Worm (Caenorhabditis elegans): ENCODE data around the gene srz-72.

- TF ChIP-seq snpc-4 (GFP tag; optimal IDR thresholded peaks at IDR 0.05) = no peak
- no peak for TF ChIP-seq snpc-4 (tag; optimal IDR thresholded peaks at IDR 0.05)
- no peak for TF ChIP-seq snpc-1.1 (tag; optimal IDR thresholded peaks at IDR 0.05; ENCODE audit: insufficient read depth)
- no peak for TF ChIP-seq attf-3 (GFP tag; conservative IDR thresholded peaks at IDR 0.05)
- TF ChIP-seq ama-1 (optimal IDR thresholded peaks at IDR 0.05) = no peak
- TF ChIP-seq ama-1 (GFP tag; optimal IDR thresholded peaks at IDR 0.05) = no peak
- TF ChIP-seq ekl-4 (GFP tag; IDR thresholded peaks at IDR 0.05) = no peak
- no peak for TF ChIP-seq efl-1 (GFP tag; optimal IDR thresholded peaks at IDR 0.05)
- TF ChIP-seq fkh-3 (tag; optimal IDR thresholded peaks at IDR 0.05) = no peak
- TF ChIP-seq atf-7 (tag; optimal IDR thresholded peaks at IDR 0.05) = no peak
- TF ChIP-seq ceh-100 (GFP tag; IDR thresholded peaks at IDR 0.05) = no peak
- TF ChIP-seq egrh-3 (GFP tag; IDR thresholded peaks at IDR 0.05) = no peak
- no peak for TF ChIP-seq pha-4 (tag; optimal IDR thresholded peaks at IDR 0.05)
These were observed 5.1 kb upstream of the srz-72 start for ce11 chrIV:16293889-16294288.

Measured in whole organism, young adult.